Fruit fly (Drosophila melanogaster) whole organism, pupa: ENCODE data around the gene CG13625.

ENCODE experiments used
- CG10348 ChIP-seq: fragments of 200-800 bp; sonication (Bioruptor generic); IDR thresholded peaks from 2 replicates; pipeline ENCODE4 v1.3.6; 2022; ENCODE audit warnings: missing biosample characterization, missing genetic modification characterization
- CG12605 ChIP-seq: fragments of 200-800 bp; sonication (Bioruptor generic); IDR thresholded peaks from 2 replicates; pipeline ENCODE4 v1.3.6; 2022; ENCODE audit warnings: missing biosample characterization, missing genetic modification characterization
- CG13204 ChIP-seq: fragments of 200-800 bp; sonication (Bioruptor generic); optimal IDR thresholded peaks from 2 replicates; lab custom pipeline; 2018; ENCODE audit warnings: missing biosample characterization, mild to moderate bottlenecking, missing genetic modification characterization, moderate library complexity
- CG32121 ChIP-seq: fragments of 200-800 bp; sonication (Bioruptor generic); IDR thresholded peaks from 2 replicates; pipeline ENCODE4 v1.3.6; 2022; ENCODE audit warnings: missing biosample characterization, missing genetic modification characterization
- CG34367 ChIP-seq: fragments of 200-800 bp; sonication (Bioruptor generic); optimal IDR thresholded peaks from 2 replicates; lab custom pipeline; 2018; ENCODE audit warnings: missing biosample characterization, mild to moderate bottlenecking, missing genetic modification characterization
- CG9948 ChIP-seq: fragments of 200-800 bp; sonication (Bioruptor generic); optimal IDR thresholded peaks from 2 replicates; lab custom pipeline; 2018; ENCODE audit warnings: missing biosample characterization, mild to moderate bottlenecking, missing genetic modification characterization, moderate library complexity
- D1 ChIP-seq: fragments of 200-800 bp; sonication (Bioruptor generic); optimal IDR thresholded peaks from 2 replicates; lab custom pipeline; 2018; ENCODE audit warnings: missing biosample characterization, mild to moderate bottlenecking, missing genetic modification characterization, moderate library complexity
- EcR ChIP-seq: fragments of 200-800 bp; sonication (Bioruptor generic); optimal IDR thresholded peaks from 3 replicates; lab custom pipeline; 2019; ENCODE audit warnings: missing biosample characterization, missing genetic modification characterization, mild to moderate bottlenecking, moderate library complexity, missing genetic modification reagents
- Pif1A ChIP-seq: fragments of 200-800 bp; sonication (Bioruptor generic); optimal IDR thresholded peaks from 3 replicates; lab custom pipeline; 2016; ENCODE audit warnings: missing biosample characterization, missing genetic modification characterization
- Pif1B ChIP-seq: fragments of 200-800 bp; sonication (Bioruptor generic); optimal IDR thresholded peaks from 3 replicates; lab custom pipeline; 2016; ENCODE audit warnings: missing biosample characterization, missing genetic modification characterization
- Snoo ChIP-seq: fragments of 200-800 bp; sonication (Bioruptor generic); optimal IDR thresholded peaks from 3 replicates; lab custom pipeline; 2017; ENCODE audit warnings: missing biosample characterization, mild to moderate bottlenecking, missing genetic modification characterization, inconsistent platforms
- fd96Ca ChIP-seq: fragments of 200-800 bp; sonication (Bioruptor generic); IDR thresholded peaks from 3 replicates; pipeline ENCODE4 v1.3.6; 2022; ENCODE audit warnings: missing biosample characterization, missing genetic modification characterization
- gl ChIP-seq: fragments of 200-800 bp; sonication (Bioruptor generic); optimal IDR thresholded peaks from 2 replicates; lab custom pipeline; 2018; ENCODE audit warnings: missing biosample characterization, mild to moderate bottlenecking, missing genetic modification characterization
- rn ChIP-seq: fragments of 200-800 bp; sonication (Bioruptor generic); IDR thresholded peaks from 2 replicates; pipeline ENCODE4 v1.3.6; 2022; ENCODE audit warnings: missing biosample characterization, missing genetic modification characterization

- TF ChIP-seq fd96Ca: no peak
- no peak for TF ChIP-seq gl (tag; lab: Kevin White, UChicago)
- TF ChIP-seq CG10348: no peak
- no peak for TF ChIP-seq Snoo (tag; lab: Kevin White, UChicago)
- no peak for TF ChIP-seq Pif1A (GFP tag; lab: Kevin White, UChicago)
- no peak for TF ChIP-seq rn (GFP tag; lab: Robert Waterston, UW)
- TF ChIP-seq CG32121 (GFP tag; lab: Robert Waterston, UW): no peak
- no peak for TF ChIP-seq CG12605 (GFP tag; lab: Robert Waterston, UW)
- no peak for TF ChIP-seq EcR (GFP tag; lab: Kevin White, UChicago)
- TF ChIP-seq CG34367: no peak
- no peak for TF ChIP-seq Pif1B
- TF ChIP-seq CG9948 (tag; lab: Kevin White, UChicago): no peak
- TF ChIP-seq CG13204 (GFP tag; lab: Kevin White, UChicago): no peak
- TF ChIP-seq D1: no peak
Observed at dm6 chr3R:24634312-24634711, 49.4 kb upstream of the CG13625 start.
